Worm (Caenorhabditis elegans) whole organism, L4 larva: ENCODE results near the gene nduf-11.
A peak's percentile ranks its signal among the peaks of the same experiment; 100 is the strongest.

ENCODE experiments used
- R02D3.7 ChIP-seq: fragments of 150-350 bp; sonication (generic microtip); optimal IDR thresholded peaks from 3 replicates; lab custom pipeline; 2014; ENCODE audit warnings: missing biosample characterization, missing genetic modification characterization
- mdt-29 ChIP-seq: fragments of 200-800 bp; sonication (Bioruptor generic); IDR thresholded peaks from 2 replicates; pipeline ENCODE4 v1.3.6; 2022; ENCODE audit warnings: missing genetic modification reagents, missing genetic modification characterization, missing compliant biosample characterization
- nhr-237 ChIP-seq: sonication (generic microtip); optimal IDR thresholded peaks from 2 replicates; lab custom pipeline; 2017; ENCODE audit warnings: missing biosample characterization, missing genetic modification characterization
- tag-97 ChIP-seq: fragments of 200-800 bp; sonication (Bioruptor generic); IDR thresholded peaks from 2 replicates; pipeline ENCODE4 v1.3.6; 2022; ENCODE audit warnings: missing genetic modification characterization, missing compliant biosample characterization

DNA sequence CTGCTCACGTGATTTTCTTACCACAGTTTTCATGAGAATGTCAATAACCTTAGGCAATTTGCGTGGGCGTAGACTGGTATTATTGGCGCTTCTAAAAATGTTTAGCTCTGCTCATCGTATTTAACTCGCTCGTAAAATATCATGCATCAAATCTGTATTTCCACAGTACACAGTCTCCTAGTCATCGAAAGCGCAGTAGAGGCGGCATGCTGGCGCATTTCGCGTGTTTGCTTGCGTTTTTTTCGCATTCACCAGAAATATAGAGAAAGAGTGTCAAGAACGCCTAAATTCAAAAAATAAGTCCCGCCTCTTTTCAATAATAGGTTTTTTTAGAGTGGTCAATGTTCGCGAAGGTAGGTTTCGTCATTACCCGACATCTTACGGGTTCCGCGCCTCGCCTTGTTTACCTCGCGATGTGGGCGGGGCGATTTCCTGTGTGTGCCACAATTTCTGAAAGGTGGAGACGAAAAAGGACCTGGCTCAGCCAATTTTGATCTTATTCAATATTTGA, 31.2 kb upstream of the nduf-11 start:
- TF ChIP-seq nhr-237 (no peak), mdt-29 (GFP tag; lab: Robert Waterston, UW) (peak; percentile 88), R02D3.7 (tag; lab: Kevin White, UChicago) (no peak), tag-97 (GFP tag; lab: Robert Waterston, UW) (no peak)
